Fruit fly (Drosophila melanogaster) whole organism, embryonic: ENCODE results near the gene CG33098.

Source experiments
- CG10462 ChIP-seq: fragments of 200-800 bp; sonication (Bioruptor generic); optimal IDR thresholded peaks from 2 replicates; lab custom pipeline; 2016; ENCODE audit warnings: missing biosample characterization, missing genetic modification characterization
- CG10959 ChIP-seq: fragments of 200-800 bp; sonication (Bioruptor generic); IDR thresholded peaks from 2 replicates; pipeline ENCODE4 v1.3.6; 2022; ENCODE audit warnings: missing biosample characterization, missing genetic modification characterization
- CG12071 ChIP-seq: fragments of 200-800 bp; sonication (Bioruptor generic); optimal IDR thresholded peaks from 3 replicates; lab custom pipeline; 2018; ENCODE audit warnings: missing biosample characterization, mild to moderate bottlenecking, missing genetic modification characterization
- CG12299 ChIP-seq: fragments of 200-800 bp; sonication (Bioruptor generic); optimal IDR thresholded peaks from 2 replicates; lab custom pipeline; 2018; ENCODE audit warnings: missing biosample characterization, mild to moderate bottlenecking, missing genetic modification characterization
- CG12769 ChIP-seq: fragments of 200-800 bp; sonication (Bioruptor generic); optimal IDR thresholded peaks from 2 replicates; lab custom pipeline; 2019; ENCODE audit warnings: missing biosample characterization, mild to moderate bottlenecking, missing genetic modification characterization, moderate library complexity
- CG13624 ChIP-seq: fragments of 200-800 bp; sonication (Bioruptor generic); optimal IDR thresholded peaks from 2 replicates; lab custom pipeline; 2016; ENCODE audit warnings: missing biosample characterization, missing genetic modification characterization
- CG17802 ChIP-seq: fragments of 200-800 bp; sonication (Bioruptor generic); optimal IDR thresholded peaks from 2 replicates; lab custom pipeline; 2018; ENCODE audit warnings: missing biosample characterization, mild to moderate bottlenecking, missing genetic modification characterization, moderate library complexity
- CG2202 ChIP-seq: fragments of 200-800 bp; sonication (Bioruptor generic); optimal IDR thresholded peaks from 2 replicates; lab custom pipeline; 2018; ENCODE audit warnings: missing biosample characterization, mild to moderate bottlenecking, missing genetic modification characterization
- CG2875 ChIP-seq: fragments of 200-800 bp; sonication (Bioruptor generic); optimal IDR thresholded peaks from 2 replicates; lab custom pipeline; 2017; ENCODE audit warnings: missing biosample characterization, mild to moderate bottlenecking, missing genetic modification characterization, missing genetic modification reagents
- CG31224 ChIP-seq: fragments of 200-800 bp; sonication (Bioruptor generic); IDR thresholded peaks from 2 replicates; pipeline ENCODE4 v1.3.6; 2022; ENCODE audit warnings: missing biosample characterization, missing genetic modification characterization
- CG31388 ChIP-seq: fragments of 200-800 bp; sonication (Bioruptor generic); optimal IDR thresholded peaks from 2 replicates; lab custom pipeline; 2016; ENCODE audit warnings: missing biosample characterization, missing genetic modification characterization
- CG3838 ChIP-seq: fragments of 200-800 bp; sonication (Bioruptor generic); optimal IDR thresholded peaks from 3 replicates; lab custom pipeline; 2016; ENCODE audit warnings: missing biosample characterization, missing genetic modification characterization
- CG4282 ChIP-seq: fragments of 200-800 bp; sonication (Bioruptor generic); optimal IDR thresholded peaks from 2 replicates; lab custom pipeline; 2016; ENCODE audit warnings: missing biosample characterization, missing genetic modification characterization
- CG6854 ChIP-seq: fragments of 200-800 bp; sonication (Bioruptor generic); optimal IDR thresholded peaks from 3 replicates; lab custom pipeline; 2017; ENCODE audit warnings: missing biosample characterization, mild to moderate bottlenecking, missing genetic modification characterization
- CG7271 ChIP-seq: fragments of 200-800 bp; sonication (Bioruptor generic); optimal IDR thresholded peaks from 2 replicates; lab custom pipeline; 2018; ENCODE audit warnings: missing biosample characterization, mild to moderate bottlenecking, missing genetic modification characterization, moderate library complexity
- CG7786 ChIP-seq: fragments of 200-800 bp; sonication (Bioruptor generic); optimal IDR thresholded peaks from 2 replicates; lab custom pipeline; 2016; ENCODE audit warnings: missing biosample characterization, missing genetic modification characterization
- CTCF ChIP-seq: fragments of 200-800 bp; sonication (Bioruptor generic); optimal IDR thresholded peaks from 2 replicates; lab custom pipeline; 2017; ENCODE audit warnings: missing biosample characterization, mild to moderate bottlenecking, missing genetic modification characterization, moderate library complexity
- D19B ChIP-seq: fragments of 200-800 bp; sonication (Bioruptor generic); optimal IDR thresholded peaks from 2 replicates; lab custom pipeline; 2017; ENCODE audit warnings: missing biosample characterization, mild to moderate bottlenecking, missing genetic modification characterization
- Dip3 ChIP-seq: fragments of 200-800 bp; sonication (Bioruptor generic); optimal IDR thresholded peaks from 3 replicates; lab custom pipeline; 2016; ENCODE audit warnings: missing biosample characterization, missing genetic modification characterization
- HLH4C ChIP-seq: fragments of 200-800 bp; sonication (Bioruptor generic); IDR thresholded peaks from 3 replicates; pipeline ENCODE4 v1.3.6; 2022; ENCODE audit warnings: missing biosample characterization, missing genetic modification characterization; ENCODE audit not compliant: partially characterized antibody
- Hand ChIP-seq: fragments of 200-800 bp; sonication (Bioruptor generic); optimal IDR thresholded peaks from 2 replicates; lab custom pipeline; 2017; ENCODE audit warnings: mild to moderate bottlenecking, missing biosample characterization, missing genetic modification reagents, missing genetic modification characterization
- Hr3 ChIP-seq: fragments of 200-800 bp; sonication (Bioruptor generic); optimal IDR thresholded peaks from 3 replicates; lab custom pipeline; 2016; ENCODE audit warnings: missing biosample characterization, missing genetic modification characterization
- MBD-R2 ChIP-seq: fragments of 200-800 bp; sonication (Bioruptor generic); IDR thresholded peaks from 2 replicates; pipeline ENCODE4 v1.3.6; 2022; ENCODE audit warnings: missing biosample characterization, missing genetic modification characterization
- NC2α ChIP-seq: fragments of 200-800 bp; sonication (Bioruptor generic); optimal IDR thresholded peaks from 2 replicates; lab custom pipeline; 2016; ENCODE audit warnings: missing biosample characterization, missing genetic modification characterization
- Nf-YA ChIP-seq: fragments of 200-800 bp; sonication (Bioruptor generic); IDR thresholded peaks from 2 replicates; pipeline ENCODE4 v1.3.6; 2022; ENCODE audit warnings: missing biosample characterization, missing genetic modification characterization
- Oli ChIP-seq: fragments of 200-800 bp; sonication (Bioruptor generic); optimal IDR thresholded peaks from 2 replicates; lab custom pipeline; 2018; ENCODE audit warnings: missing biosample characterization, mild to moderate bottlenecking, missing genetic modification characterization, moderate library complexity
- Opbp ChIP-seq: fragments of 200-800 bp; sonication (Bioruptor generic); IDR thresholded peaks from 3 replicates; pipeline ENCODE4 v1.3.6; 2022; ENCODE audit warnings: missing biosample characterization, missing genetic modification characterization; ENCODE audit not compliant: partially characterized antibody
- Scr ChIP-seq: fragments of 200-800 bp; sonication (Bioruptor generic); IDR thresholded peaks from 2 replicates; pipeline ENCODE4 v1.3.6; 2022; ENCODE audit warnings: missing biosample characterization, missing genetic modification characterization; ENCODE audit not compliant: partially characterized antibody
- abd-A ChIP-seq: fragments of 200-800 bp; sonication (Bioruptor generic); optimal IDR thresholded peaks from 3 replicates; lab custom pipeline; 2019; ENCODE audit warnings: missing biosample characterization, mild to moderate bottlenecking, missing genetic modification characterization, moderate library complexity
- ap ChIP-seq: fragments of 200-800 bp; sonication (Bioruptor generic); IDR thresholded peaks from 2 replicates; pipeline ENCODE4 v1.3.6; 2022; ENCODE audit warnings: missing biosample characterization, missing genetic modification characterization
- ash1 ChIP-seq: fragments of 200-800 bp; sonication (Bioruptor generic); optimal IDR thresholded peaks from 2 replicates; lab custom pipeline; 2018; ENCODE audit warnings: missing biosample characterization, mild to moderate bottlenecking, missing genetic modification characterization
- br ChIP-seq: fragments of >200 bp; optimal IDR thresholded peaks from 2 replicates; lab custom pipeline; 2017
- cas ChIP-seq: fragments of 200-800 bp; sonication (Bioruptor generic); IDR thresholded peaks from 2 replicates; pipeline ENCODE4 v1.3.6; 2022; ENCODE audit warnings: missing biosample characterization, missing genetic modification characterization
- chif ChIP-seq, 2 experiments: fragments of 200-800 bp; sonication (Bioruptor generic); optimal IDR thresholded peaks; 3 replicates each; lab custom pipeline; 2016; ENCODE audit warnings: missing biosample characterization in 2 of 2, missing genetic modification characterization in 2 of 2
- danr ChIP-seq: fragments of 200-800 bp; sonication (Bioruptor generic); IDR thresholded peaks from 2 replicates; pipeline ENCODE4 v1.3.6; 2022; ENCODE audit warnings: missing biosample characterization, missing genetic modification characterization
- dmrt11E ChIP-seq: fragments of 200-800 bp; sonication (Bioruptor generic); optimal IDR thresholded peaks from 3 replicates; lab custom pipeline; 2018; ENCODE audit warnings: missing biosample characterization, mild to moderate bottlenecking, missing genetic modification characterization, moderate library complexity
- fd102C ChIP-seq: fragments of 200-800 bp; sonication (Bioruptor generic); optimal IDR thresholded peaks from 2 replicates; lab custom pipeline; 2018; ENCODE audit warnings: missing biosample characterization, mild to moderate bottlenecking, missing genetic modification characterization, moderate library complexity
- gcm2 ChIP-seq: fragments of 200-800 bp; sonication (Bioruptor generic); optimal IDR thresholded peaks from 2 replicates; lab custom pipeline; 2016; ENCODE audit warnings: missing biosample characterization, missing genetic modification characterization
- her ChIP-seq: fragments of 200-800 bp; sonication (Bioruptor generic); optimal IDR thresholded peaks from 2 replicates; lab custom pipeline; 2016; ENCODE audit warnings: missing biosample characterization, missing genetic modification characterization
- jigr1 ChIP-seq: fragments of 200-800 bp; sonication (Bioruptor generic); IDR thresholded peaks from 3 replicates; pipeline ENCODE4 v1.3.6; 2022; ENCODE audit warnings: missing biosample characterization, missing genetic modification characterization
- lab ChIP-seq: fragments of 200-800 bp; sonication (Bioruptor generic); optimal IDR thresholded peaks from 3 replicates; lab custom pipeline; 2017; ENCODE audit warnings: missing biosample characterization, missing genetic modification characterization, mild to moderate bottlenecking, moderate library complexity, missing genetic modification reagents
- lilli ChIP-seq: fragments of 200-800 bp; sonication (Bioruptor generic); optimal IDR thresholded peaks from 3 replicates; lab custom pipeline; 2016; ENCODE audit warnings: missing biosample characterization, missing genetic modification characterization
- lov ChIP-seq, 2 experiments: fragments of 200-800 bp in 1 of 2; fragments of >200 bp in 1 of 2; sonication (Bioruptor generic) in 1 of 2; IDR thresholded peaks in 1 of 2; optimal IDR thresholded peaks in 1 of 2; 2 replicates in 1 of 2; 3 replicates in 1 of 2; pipeline versions ENCODE4 v1.3.6 to Lab custom; 2017 to 2022; ENCODE audit warnings: missing biosample characterization in 1 of 2, missing genetic modification characterization in 1 of 2
- maf-S ChIP-seq: fragments of 200-800 bp; sonication (Bioruptor generic); optimal IDR thresholded peaks from 2 replicates; lab custom pipeline; 2016; ENCODE audit warnings: missing biosample characterization, missing genetic modification characterization
- pb ChIP-seq: fragments of 200-800 bp; sonication (Bioruptor generic); optimal IDR thresholded peaks from 3 replicates; lab custom pipeline; 2016; ENCODE audit warnings: missing biosample characterization, missing genetic modification characterization
- slbo ChIP-seq: fragments of 200-800 bp; sonication (Bioruptor generic); IDR thresholded peaks from 2 replicates; pipeline ENCODE4 v1.3.6; 2022; ENCODE audit warnings: missing biosample characterization, missing genetic modification characterization
- stwl ChIP-seq: fragments of 200-800 bp; sonication (Bioruptor generic); optimal IDR thresholded peaks from 3 replicates; lab custom pipeline; 2018; ENCODE audit warnings: missing biosample characterization, mild to moderate bottlenecking, missing genetic modification characterization, moderate library complexity
- tap ChIP-seq: fragments of 200-800 bp; optimal IDR thresholded peaks from 3 replicates; lab custom pipeline; 2019; ENCODE audit warnings: missing biosample characterization, mild to moderate bottlenecking, missing genetic modification characterization, moderate library complexity
- tgo ChIP-seq: fragments of 200-800 bp; sonication (Bioruptor generic); IDR thresholded peaks from 3 replicates; pipeline ENCODE4 v1.3.6; 2022; ENCODE audit warnings: missing biosample characterization, missing genetic modification characterization
- trh ChIP-seq: fragments of 200-800 bp; sonication (Bioruptor generic); optimal IDR thresholded peaks from 2 replicates; lab custom pipeline; 2016; ENCODE audit warnings: missing biosample characterization, missing genetic modification characterization
- tx ChIP-seq: fragments of 200-800 bp; sonication (Bioruptor generic); optimal IDR thresholded peaks from 2 replicates; lab custom pipeline; 2016; ENCODE audit warnings: missing biosample characterization, missing genetic modification characterization
- unc-4 ChIP-seq: fragments of 200-800 bp; sonication (Bioruptor generic); IDR thresholded peaks from 2 replicates; pipeline ENCODE4 v1.3.6; 2022; ENCODE audit warnings: missing biosample characterization, missing genetic modification characterization; ENCODE audit not compliant: partially characterized antibody

Gene CG33098

DNA sequence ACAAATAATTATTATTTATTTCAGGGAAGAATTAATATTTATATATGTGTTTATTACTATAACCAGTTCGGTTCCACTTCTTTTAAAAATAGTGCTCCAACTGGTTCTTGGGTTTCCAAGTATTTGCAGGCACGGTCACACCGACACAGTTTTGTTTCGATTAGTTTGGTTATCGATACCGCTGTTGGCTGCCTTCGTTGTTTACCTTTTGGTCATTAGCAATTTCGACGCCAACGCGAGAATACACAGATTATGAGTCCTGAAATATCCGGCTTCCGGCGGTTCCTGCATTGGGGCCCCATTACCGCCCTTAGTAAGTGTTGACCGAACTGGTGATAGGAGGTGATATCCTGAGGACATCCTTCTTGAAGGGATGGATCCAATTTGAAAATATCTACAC lies 21.2 kb downstream of the CG33098 start, which contains the start of gene CG5196 (continued):
- TF ChIP-seq CG13624 (no peak), HLH4C (peak; percentile 70), NC2α (GFP tag; lab: Kevin White, UChicago) (no peak), abd-A (tag; lab: Kevin White, UChicago) (no peak), cas (GFP tag; lab: Robert Waterston, UW) (no peak), br (lab: Kevin White, UChicago) (no peak), Nf-YA (GFP tag; lab: Robert Waterston, UW) (no peak), lilli (GFP tag; lab: Kevin White, UChicago) (peak; percentile 11), CG2875 (no peak), Hand (no peak), unc-4 (GFP tag; lab: Robert Waterston, UW) (peak; percentile 73), lab (no peak), CG4282 (GFP tag; lab: Kevin White, UChicago) (no peak), MBD-R2 (GFP tag; lab: Robert Waterston, UW) (peak; percentile 95), CG17802 (no peak), CG2202 (no peak), Dip3 (GFP tag; lab: Kevin White, UChicago) (no peak), maf-S (GFP tag; lab: Kevin White, UChicago) (no peak), CG31224 (no peak), CTCF (GFP tag; lab: Kevin White, UChicago) (peak; percentile 8), gcm2 (GFP tag; lab: Kevin White, UChicago) (no peak), CG12299 (tag; lab: Kevin White, UChicago) (peak; percentile 24), CG10959 (no peak), trh (no peak), pb (GFP tag; lab: Kevin White, UChicago) (peak; percentile 26), tap (no peak), CG7786 (GFP tag; lab: Kevin White, UChicago) (no peak), slbo (no peak; the same call in 1 of the 2 replicates), danr (GFP tag; lab: Robert Waterston, UW) (no peak), CG12071 (no peak), tx (no peak), fd102C (no peak), Opbp (peak; percentile 72), CG12769 (no peak), CG6854 (peak; percentile 36), Oli (tag; lab: Kevin White, UChicago) (no peak), tgo (GFP tag; lab: Robert Waterston, UW) (no peak), D19B (no peak), stwl (tag; lab: Kevin White, UChicago) (peak; percentile 94), Hr3 (GFP tag; lab: Kevin White, UChicago) (no peak), CG3838 (GFP tag; lab: Kevin White, UChicago) (no peak), jigr1 (no peak), CG31388 (no peak), CG7271 (tag; lab: Kevin White, UChicago) (no peak), CG10462 (GFP tag; lab: Kevin White, UChicago) (no peak), chif (GFP tag; optimal IDR thresholded peaks at IDR 0.05; lab: Kevin White, UChicago) (no peak), ap (GFP tag; lab: Robert Waterston, UW) (no peak), lov (optimal IDR thresholded peaks at IDR 0.05; lab: Kevin White, UChicago) (no peak), lov (GFP tag; IDR thresholded peaks at IDR 0.05; lab: Robert Waterston, UW) (0 out of 3 replicates have a peak, but pooled peaks have one; percentile 16), her (GFP tag; lab: Kevin White, UChicago) (peak; percentile 13), dmrt11E (tag; lab: Kevin White, UChicago) (no peak), ash1 (GFP tag; lab: Kevin White, UChicago) (no peak), Scr (peak; percentile 65)
